Worm (Caenorhabditis elegans) whole organism, late embryonic: ENCODE measurements around the gene slt-1.

ENCODE experiments used
- C08G9.2 ChIP-seq: sonication (generic microtip); optimal IDR thresholded peaks from 2 replicates; lab custom pipeline; 2016; ENCODE audit warnings: mild to moderate bottlenecking, missing genetic modification characterization, moderate library complexity, missing compliant biosample characterization
- K02D7.2 ChIP-seq: sonication (generic microtip); optimal IDR thresholded peaks from 2 replicates; lab custom pipeline; 2017; ENCODE audit warnings: mild to moderate bottlenecking, missing genetic modification characterization, missing compliant biosample characterization
- K09A11.1 ChIP-seq: sonication (generic microtip); optimal IDR thresholded peaks from 2 replicates; lab custom pipeline; 2017; ENCODE audit warnings: antibody characterized with exemption, mild to moderate bottlenecking, missing genetic modification characterization, missing compliant biosample characterization; ENCODE audit not compliant: insufficient read depth
- T23F11.4 ChIP-seq: fragments of 200-800 bp; sonication (Bioruptor generic); optimal IDR thresholded peaks from 2 replicates; lab custom pipeline; 2018; ENCODE audit warnings: mild to moderate bottlenecking, missing genetic modification characterization, missing compliant biosample characterization
- ahr-1 ChIP-seq: sonication (generic microtip); optimal IDR thresholded peaks from 2 replicates; lab custom pipeline; 2016; ENCODE audit warnings: missing genetic modification characterization, missing compliant biosample characterization
- ceh-14 ChIP-seq: sonication (generic microtip); optimal IDR thresholded peaks from 2 replicates; lab custom pipeline; 2016; ENCODE audit warnings: missing genotype, missing genetic modification characterization, missing compliant biosample characterization
- ceh-18 ChIP-seq: sonication (generic microtip); optimal IDR thresholded peaks from 2 replicates; lab custom pipeline; 2016; ENCODE audit warnings: missing genetic modification characterization, missing compliant biosample characterization
- ceh-19 ChIP-seq: fragments of 200-800 bp; sonication (Bioruptor generic); optimal IDR thresholded peaks from 2 replicates; lab custom pipeline; 2018; ENCODE audit warnings: mild to moderate bottlenecking, missing genetic modification characterization, missing compliant biosample characterization
- ceh-24 ChIP-seq: sonication (generic microtip); optimal IDR thresholded peaks from 2 replicates; lab custom pipeline; 2016; ENCODE audit warnings: mild to moderate bottlenecking, missing genetic modification characterization, missing compliant biosample characterization
- ceh-31 ChIP-seq: sonication (generic microtip); optimal IDR thresholded peaks from 2 replicates; lab custom pipeline; 2016; ENCODE audit warnings: missing genetic modification characterization, missing compliant biosample characterization
- ceh-34 ChIP-seq: sonication (generic microtip); optimal IDR thresholded peaks from 2 replicates; lab custom pipeline; 2016; ENCODE audit warnings: mild to moderate bottlenecking, missing genetic modification characterization, missing compliant biosample characterization
- ceh-48 ChIP-seq: sonication (generic microtip); optimal IDR thresholded peaks from 2 replicates; lab custom pipeline; 2016; ENCODE audit warnings: missing genetic modification characterization, inconsistent platforms, missing compliant biosample characterization
- ceh-6 ChIP-seq: fragments of 200-800 bp; sonication (Bioruptor generic); optimal IDR thresholded peaks from 2 replicates; lab custom pipeline; 2018; ENCODE audit warnings: mild to moderate bottlenecking, missing genetic modification characterization, missing compliant biosample characterization
- dmd-4 ChIP-seq: sonication (generic microtip); optimal IDR thresholded peaks from 2 replicates; lab custom pipeline; 2016; ENCODE audit warnings: borderline replicate concordance, missing genetic modification characterization, missing compliant biosample characterization
- dve-1 ChIP-seq: sonication (generic microtip); optimal IDR thresholded peaks from 2 replicates; lab custom pipeline; 2017; ENCODE audit warnings: antibody characterized with exemption, mild to moderate bottlenecking, missing genetic modification characterization, missing compliant biosample characterization
- elt-2 ChIP-seq: sonication (generic microtip); optimal IDR thresholded peaks from 2 replicates; lab custom pipeline; 2016; ENCODE audit warnings: missing genetic modification reagents, missing genetic modification characterization, missing compliant biosample characterization
- elt-4 ChIP-seq: sonication (generic microtip); optimal IDR thresholded peaks from 2 replicates; lab custom pipeline; 2016; ENCODE audit warnings: missing genetic modification characterization, missing compliant biosample characterization
- ets-4 ChIP-seq: sonication (generic microtip); optimal IDR thresholded peaks from 2 replicates; lab custom pipeline; 2016; ENCODE audit warnings: missing genetic modification characterization, missing compliant biosample characterization
- fax-1 ChIP-seq: sonication (generic microtip); optimal IDR thresholded peaks from 2 replicates; lab custom pipeline; 2016; ENCODE audit warnings: missing genotype, missing genetic modification characterization, missing compliant biosample characterization
- fkh-10 ChIP-seq: fragments of 150-350 bp; optimal IDR thresholded peaks from 2 replicates; lab custom pipeline; 2014; ENCODE audit warnings: missing biosample characterization, missing genetic modification reagents, missing genetic modification characterization
- hlh-6 ChIP-seq: sonication (generic microtip); optimal IDR thresholded peaks from 2 replicates; lab custom pipeline; 2016; ENCODE audit warnings: missing genotype, missing genetic modification characterization, missing compliant biosample characterization
- mec-3 ChIP-seq: sonication (generic microtip); optimal IDR thresholded peaks from 2 replicates; lab custom pipeline; 2016; ENCODE audit warnings: borderline replicate concordance, missing genetic modification characterization, missing compliant biosample characterization
- nfya-1 ChIP-seq: sonication (generic microtip); optimal IDR thresholded peaks from 2 replicates; lab custom pipeline; 2017; ENCODE audit warnings: missing genetic modification characterization, mild to moderate bottlenecking, missing compliant biosample characterization, antibody characterized with exemption, moderate library complexity
- nhr-11 ChIP-seq: fragments of 150-350 bp; optimal IDR thresholded peaks from 2 replicates; lab custom pipeline; 2014; ENCODE audit warnings: missing biosample characterization, missing genetic modification characterization
- npax-4 ChIP-seq: sonication (generic microtip); optimal IDR thresholded peaks from 2 replicates; lab custom pipeline; 2016; ENCODE audit warnings: missing genetic modification characterization, missing compliant biosample characterization
- odd-2 ChIP-seq: sonication (generic microtip); optimal IDR thresholded peaks from 2 replicates; lab custom pipeline; 2017; ENCODE audit warnings: antibody characterized with exemption, mild to moderate bottlenecking, missing genetic modification characterization, missing compliant biosample characterization
- pag-3 ChIP-seq: sonication (generic microtip); optimal IDR thresholded peaks from 2 replicates; lab custom pipeline; 2016; ENCODE audit warnings: missing compliant biosample characterization, missing genetic modification characterization, borderline replicate concordance
- pha-4 ChIP-seq: fragments of 150-350 bp; optimal IDR thresholded peaks from 2 replicates; lab custom pipeline; 2018; ENCODE audit warnings: missing biosample characterization, missing genetic modification reagents, missing genetic modification characterization
- pqm-1 ChIP-seq: sonication (generic microtip); optimal IDR thresholded peaks from 2 replicates; lab custom pipeline; 2016; ENCODE audit warnings: missing genetic modification characterization, missing compliant biosample characterization
- rnt-1 ChIP-seq: sonication (generic microtip); optimal IDR thresholded peaks from 2 replicates; lab custom pipeline; 2016; ENCODE audit warnings: missing genetic modification characterization, missing compliant biosample characterization
- tbx-2 ChIP-seq: sonication (generic microtip); optimal IDR thresholded peaks from 2 replicates; lab custom pipeline; 2016; ENCODE audit warnings: missing genetic modification characterization, missing compliant biosample characterization
- tbx-7 ChIP-seq: sonication (generic microtip); optimal IDR thresholded peaks from 2 replicates; lab custom pipeline; 2016; ENCODE audit warnings: missing genotype, missing genetic modification characterization, missing compliant biosample characterization
- unc-42 ChIP-seq: sonication (generic microtip); optimal IDR thresholded peaks from 2 replicates; lab custom pipeline; 2016; ENCODE audit warnings: missing genotype, missing genetic modification characterization, missing compliant biosample characterization
- unc-55 ChIP-seq: sonication (generic microtip); optimal IDR thresholded peaks from 2 replicates; lab custom pipeline; 2017; ENCODE audit warnings: missing biosample characterization, missing genetic modification reagents, missing genetic modification characterization

slt-1 gene

ce11 chrX:14637445-14637844, 36.7 kb upstream of the slt-1 start:
- TF ChIP-seq K09A11.1 (tag; lab: Kevin White, UChicago), result no peak
- TF ChIP-seq pqm-1 (tag; lab: Kevin White, UChicago), result no peak
- no peak for TF ChIP-seq fax-1 (tag; lab: Kevin White, UChicago)
- TF ChIP-seq unc-42 (tag; lab: Kevin White, UChicago), result no peak
- TF ChIP-seq T23F11.4, result no peak

ce11 chrX:14639941-14640340, 34.2 kb upstream of the slt-1 start:
- peak; percentile 86 for TF ChIP-seq unc-42 (tag; lab: Kevin White, UChicago)
- peak; percentile 33 for TF ChIP-seq ceh-34 (tag; lab: Kevin White, UChicago)
- TF ChIP-seq hlh-6 (tag; lab: Kevin White, UChicago), result no peak
- peak; percentile 45 for TF ChIP-seq ceh-14
- TF ChIP-seq dmd-4 (tag; lab: Kevin White, UChicago), result peak; percentile 51
- TF ChIP-seq tbx-2, result peak; percentile 30
- TF ChIP-seq K02D7.2 (tag; lab: Kevin White, UChicago), result no peak
- peak; percentile 30 for TF ChIP-seq pag-3 (tag; lab: Kevin White, UChicago)
- peak; percentile 79 for TF ChIP-seq ceh-18 (tag; lab: Kevin White, UChicago)
- TF ChIP-seq ceh-31, result peak; percentile 62
- peak; percentile 35 for TF ChIP-seq nfya-1 (tag; lab: Kevin White, UChicago)

- TF ChIP-seq tbx-2 (no peak), tbx-7 (tag; lab: Kevin White, UChicago) (no peak), elt-4 (tag; lab: Kevin White, UChicago) (no peak), npax-4 (tag; lab: Kevin White, UChicago) (no peak), ahr-1 (tag; lab: Kevin White, UChicago) (no peak), ceh-19 (GFP tag; lab: Kevin White, UChicago) (no peak), ceh-31 (no peak), pha-4 (no peak), odd-2 (tag; lab: Kevin White, UChicago) (no peak), rnt-1 (tag; lab: Kevin White, UChicago) (no peak), elt-2 (tag; lab: Kevin White, UChicago) (no peak), C08G9.2 (tag; lab: Kevin White, UChicago) (no peak), T23F11.4 (no peak), ets-4 (tag; lab: Kevin White, UChicago) (no peak), mec-3 (tag; lab: Kevin White, UChicago) (no peak), ceh-6 (GFP tag; lab: Kevin White, UChicago) (no peak)
Measured at ce11 chrX:14645392-14645791, 28.7 kb upstream of the slt-1 start, which contains the start of gene F54E4.4. Gene F54E4.4 (minus strand): TSS chrX:14645492.

ce11 chrX:14649224-14649623, 24.9 kb upstream of the slt-1 start:
- TF ChIP-seq ceh-31, result peak; percentile 50
- TF ChIP-seq nhr-11 (tag; lab: Kevin White, UChicago), result no peak
- peak; percentile 44 for TF ChIP-seq ceh-14
- peak; percentile 2 for TF ChIP-seq ceh-48
- TF ChIP-seq ceh-24 (tag; lab: Kevin White, UChicago), result no peak
- no peak for TF ChIP-seq dve-1 (tag; lab: Kevin White, UChicago)
- TF ChIP-seq unc-42 (tag; lab: Kevin White, UChicago), result peak; percentile 100
- peak; percentile 62 for TF ChIP-seq fkh-10 (GFP tag; lab: Kevin White, UChicago)
- TF ChIP-seq ceh-6 (GFP tag; lab: Kevin White, UChicago), result peak; percentile 40
- no peak for TF ChIP-seq unc-55 (GFP tag; lab: Kevin White, UChicago)
- TF ChIP-seq T23F11.4, result no peak

- TF ChIP-seq dve-1 (tag; lab: Kevin White, UChicago) (no peak), unc-42 (tag; lab: Kevin White, UChicago) (peak; percentile 57)
- TF ChIP-seq, all 69 proteins: peak for 1
Measured at ce11 chrX:14652058-14652457, 22.1 kb upstream of the slt-1 start.
